Worm (Caenorhabditis elegans): ENCODE results near the gene scl-2.

DNA sequence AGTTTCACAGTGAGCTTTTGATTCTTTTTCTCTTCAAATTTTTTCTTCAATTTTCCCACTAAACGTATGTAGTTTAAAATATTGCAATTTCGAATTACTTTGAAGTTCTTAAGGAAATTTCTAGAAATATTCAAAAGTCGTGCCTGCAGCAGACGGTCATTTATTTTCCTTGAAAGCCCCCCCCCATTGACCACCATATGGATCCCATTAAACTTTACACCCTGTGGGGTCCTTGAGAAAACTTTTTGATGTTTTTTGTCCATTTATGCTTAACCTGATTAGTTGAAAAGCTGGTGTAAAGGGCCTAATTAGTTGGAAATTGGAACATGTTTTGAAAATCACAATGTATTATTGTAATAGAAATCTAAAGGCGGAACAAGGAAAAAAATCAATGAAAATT, 48.0 kb upstream of the scl-2 start:
- TF ChIP-seq nfya-1 (tag; optimal IDR thresholded peaks at IDR 0.05; ENCODE audit: borderline replicate concordance, insufficient read depth) (no peak), hrde-1 (tag; optimal IDR thresholded peaks at IDR 0.05; ENCODE audit: borderline replicate concordance) (no peak), egl-44 (GFP tag; IDR thresholded peaks at IDR 0.05) (no peak), attf-5 (GFP tag; optimal IDR thresholded peaks at IDR 0.05) (no peak), lin-35 (GFP tag; optimal IDR thresholded peaks at IDR 0.05) (no peak), madf-8 (GFP tag; conservative IDR thresholded peaks at IDR 0.05) (no peak), F49E8.2 (tag; optimal IDR thresholded peaks at IDR 0.05; ENCODE audit: insufficient read depth) (no peak), snpc-4 (GFP tag; optimal IDR thresholded peaks at IDR 0.05) (no peak), snpc-4 (tag; optimal IDR thresholded peaks at IDR 0.05) (no peak), dpl-1 (GFP tag; optimal IDR thresholded peaks at IDR 0.05) (no peak), pha-4 (tag; optimal IDR thresholded peaks at IDR 0.05) (no peak), bed-2 (GFP tag; IDR thresholded peaks at IDR 0.05) (no peak), K11D2.4 (GFP tag; IDR thresholded peaks at IDR 0.05) (no peak), nfyb-1 (GFP tag; IDR thresholded peaks at IDR 0.05) (no peak), rpc-1 (optimal IDR thresholded peaks at IDR 0.05) (no peak), rpc-1 (tag; optimal IDR thresholded peaks at IDR 0.05) (no peak)
